Worm (Caenorhabditis elegans) whole organism, L4 larva: ENCODE results near the gene F37C12.14.
A peak's percentile ranks its signal among the peaks of the same experiment; 100 is the strongest.

Experiments
- D1046.2 ChIP-seq: fragments of 200-800 bp; sonication (Bioruptor generic); IDR thresholded peaks from 2 replicates; pipeline ENCODE4 v1.3.6; 2022; ENCODE audit warnings: missing genetic modification characterization, missing compliant biosample characterization
- F26F4.8 ChIP-seq: fragments of 200-800 bp; sonication (Bioruptor generic); conservative IDR thresholded peaks from 2 replicates; pipeline ENCODE4 v1.3.6; 2022; ENCODE audit warnings: missing genetic modification characterization, missing compliant biosample characterization
- F44E2.7 ChIP-seq: fragments of 200-800 bp; sonication (Bioruptor generic); IDR thresholded peaks from 2 replicates; pipeline ENCODE4 v2.1.2; 2022; ENCODE audit warnings: missing genetic modification characterization, missing compliant biosample characterization
- R02D3.7 ChIP-seq: fragments of 150-350 bp; sonication (generic microtip); optimal IDR thresholded peaks from 3 replicates; lab custom pipeline; 2014; ENCODE audit warnings: missing biosample characterization, missing genetic modification characterization
- Y48G9A.11 ChIP-seq: fragments of 200-800 bp; sonication (Bioruptor generic); IDR thresholded peaks from 2 replicates; pipeline ENCODE4 v1.3.6; 2022; ENCODE audit warnings: missing genetic modification reagents, missing genetic modification characterization, missing compliant biosample characterization
- Y75B8A.6 ChIP-seq: fragments of 200-800 bp; sonication (Bioruptor generic); IDR thresholded peaks from 2 replicates; pipeline ENCODE4 v1.3.6; 2022; ENCODE audit warnings: missing genetic modification reagents, missing genetic modification characterization, missing compliant biosample characterization
- ZK337.2 ChIP-seq: fragments of 200-800 bp; sonication (Bioruptor generic); IDR thresholded peaks from 2 replicates; pipeline ENCODE4 v1.3.6; 2022; ENCODE audit warnings: missing genetic modification reagents, missing genetic modification characterization, missing compliant biosample characterization
- aha-1 ChIP-seq: fragments of 150-350 bp; peaks from one replicate; lab custom pipeline; 2014; ENCODE audit warnings: missing biosample characterization, missing genetic modification characterization
- ama-1 ChIP-seq: fragments of 150-350 bp; optimal IDR thresholded peaks from 2 replicates; lab custom pipeline; 2014; ENCODE audit warnings: inconsistent platforms, mixed read lengths
- attf-4 ChIP-seq: sonication (generic microtip); optimal IDR thresholded peaks from 3 replicates; lab custom pipeline; 2017; ENCODE audit warnings: missing biosample characterization, missing genetic modification characterization
- ceh-28 ChIP-seq: fragments of 150-350 bp; optimal IDR thresholded peaks from 2 replicates; lab custom pipeline; 2014; ENCODE audit warnings: missing biosample characterization, missing genetic modification reagents, missing genetic modification characterization
- ceh-82 ChIP-seq: sonication (generic microtip); optimal IDR thresholded peaks from 2 replicates; lab custom pipeline; 2017; ENCODE audit warnings: missing biosample characterization, missing genetic modification characterization
- ces-1 ChIP-seq: fragments of 150-350 bp; sonication (generic microtip); optimal IDR thresholded peaks from 4 replicates; lab custom pipeline; 2014; ENCODE audit warnings: missing biosample characterization, missing genetic modification reagents, missing genetic modification characterization
- daf-12 ChIP-seq: fragments of 150-350 bp; optimal IDR thresholded peaks from 2 replicates; lab custom pipeline; 2014; ENCODE audit warnings: missing biosample characterization, missing genetic modification reagents, missing genetic modification characterization
- daf-16 ChIP-seq, 3 experiments: sonication (generic microtip); optimal IDR thresholded peaks; 2 replicates each; lab custom pipeline; 2016 to 2017; ENCODE audit warnings: missing genetic modification characterization in 3 of 3, missing genetic modification reagents in 3 of 3, mild to moderate bottlenecking in 2 of 3, missing compliant biosample characterization in 2 of 3, missing biosample characterization in 1 of 3, moderate library complexity in 1 of 3
- daf-19 ChIP-seq: fragments of 200-800 bp; sonication (Bioruptor generic); conservative IDR thresholded peaks from 2 replicates; pipeline ENCODE4 v1.3.6; 2022; ENCODE audit warnings: missing genetic modification characterization, missing compliant biosample characterization
- daf-8 ChIP-seq: fragments of 200-800 bp; sonication (Bioruptor generic); IDR thresholded peaks from 2 replicates; pipeline ENCODE4 v1.3.6; 2022; ENCODE audit warnings: missing genetic modification characterization, missing compliant biosample characterization
- dmd-6 ChIP-seq: fragments of 200-800 bp; sonication (Bioruptor generic); IDR thresholded peaks from 2 replicates; pipeline ENCODE4 v1.3.6; 2022; ENCODE audit warnings: missing genetic modification reagents, missing genetic modification characterization, missing compliant biosample characterization
- duxl-1 ChIP-seq: sonication (generic microtip); optimal IDR thresholded peaks from 2 replicates; lab custom pipeline; 2016; ENCODE audit warnings: mild to moderate bottlenecking, missing genetic modification characterization, moderate library complexity, missing compliant biosample characterization; ENCODE audit not compliant: poor library complexity
- dve-1 ChIP-seq: sonication (generic microtip); optimal IDR thresholded peaks from 2 replicates; lab custom pipeline; 2017; ENCODE audit warnings: antibody characterized with exemption, mild to moderate bottlenecking, missing genetic modification characterization, missing compliant biosample characterization; ENCODE audit not compliant: insufficient read depth
- egl-27 ChIP-seq: sonication (generic microtip); optimal IDR thresholded peaks from 3 replicates; lab custom pipeline; 2017; ENCODE audit warnings: missing biosample characterization, missing genetic modification reagents, missing genetic modification characterization
- egl-43 ChIP-seq: fragments of 200-800 bp; sonication (Bioruptor generic); IDR thresholded peaks from 2 replicates; pipeline ENCODE4 v1.3.6; 2022; ENCODE audit warnings: missing genetic modification reagents, missing genetic modification characterization, missing compliant biosample characterization
- fkh-10 ChIP-seq: fragments of 150-350 bp; optimal IDR thresholded peaks from 2 replicates; lab custom pipeline; 2014; ENCODE audit warnings: missing biosample characterization, missing genetic modification reagents, missing genetic modification characterization
- fos-1 ChIP-seq: fragments of 150-350 bp; optimal IDR thresholded peaks from 2 replicates; lab custom pipeline; 2014; ENCODE audit warnings: missing biosample characterization, missing genetic modification characterization
- gei-8 ChIP-seq: fragments of 200-800 bp; sonication (Bioruptor generic); optimal IDR thresholded peaks from 2 replicates; lab custom pipeline; 2018; ENCODE audit warnings: mild to moderate bottlenecking, missing genetic modification characterization, missing compliant biosample characterization
- jun-1 ChIP-seq: fragments of 150-350 bp; optimal IDR thresholded peaks from 2 replicates; lab custom pipeline; 2014; ENCODE audit warnings: missing biosample characterization, missing genetic modification reagents, missing genetic modification characterization
- lin-15B ChIP-seq: fragments of 150-350 bp; sonication (generic microtip); optimal IDR thresholded peaks from 3 replicates; lab custom pipeline; 2014; ENCODE audit warnings: missing biosample characterization, missing genetic modification characterization
- lin-38 ChIP-seq: fragments of 200-800 bp; sonication (Bioruptor generic); IDR thresholded peaks from 2 replicates; pipeline ENCODE4 v1.3.6; 2022; ENCODE audit warnings: missing genetic modification reagents, missing genetic modification characterization, missing compliant biosample characterization
- lin-39 ChIP-seq: fragments of 150-350 bp; optimal IDR thresholded peaks from 2 replicates; lab custom pipeline; 2014; ENCODE audit warnings: missing biosample characterization, missing genetic modification reagents, missing genetic modification characterization
- mdt-29 ChIP-seq: fragments of 200-800 bp; sonication (Bioruptor generic); IDR thresholded peaks from 2 replicates; pipeline ENCODE4 v1.3.6; 2022; ENCODE audit warnings: missing genetic modification reagents, missing genetic modification characterization, missing compliant biosample characterization
- mes-2 ChIP-seq: sonication (generic microtip); optimal IDR thresholded peaks from 2 replicates; lab custom pipeline; 2016; ENCODE audit warnings: missing genotype, mild to moderate bottlenecking, missing genetic modification characterization, missing compliant biosample characterization; ENCODE audit not compliant: poor library complexity, severe bottlenecking
- mxl-3 ChIP-seq: fragments of 200-800 bp; sonication (Bioruptor generic); optimal IDR thresholded peaks from 2 replicates; lab custom pipeline; 2018; ENCODE audit warnings: mild to moderate bottlenecking, missing genetic modification characterization, missing compliant biosample characterization
- nhr-237 ChIP-seq: sonication (generic microtip); optimal IDR thresholded peaks from 2 replicates; lab custom pipeline; 2017; ENCODE audit warnings: missing biosample characterization, missing genetic modification characterization
- nhr-25 ChIP-seq: sonication (generic microtip); optimal IDR thresholded peaks from 2 replicates; lab custom pipeline; 2017; ENCODE audit warnings: missing genetic modification characterization, mild to moderate bottlenecking, missing compliant biosample characterization, antibody characterized with exemption, moderate library complexity, borderline replicate concordance; ENCODE audit not compliant: insufficient read depth
- nhr-28 ChIP-seq: fragments of 150-350 bp; optimal IDR thresholded peaks from 2 replicates; lab custom pipeline; 2014; ENCODE audit warnings: missing biosample characterization, missing genetic modification characterization
- nhr-6 ChIP-seq: fragments of 150-350 bp; optimal IDR thresholded peaks from 2 replicates; lab custom pipeline; 2014; ENCODE audit warnings: missing biosample characterization, missing genetic modification characterization
- nhr-76 ChIP-seq: fragments of 150-350 bp; optimal IDR thresholded peaks from 2 replicates; lab custom pipeline; 2014; ENCODE audit warnings: missing biosample characterization, missing genetic modification characterization
- php-3 ChIP-seq: fragments of 200-800 bp; sonication (Bioruptor generic); IDR thresholded peaks from 2 replicates; pipeline ENCODE4 v1.3.6; 2022; ENCODE audit warnings: missing genetic modification reagents, missing genetic modification characterization, missing compliant biosample characterization
- sdz-12 ChIP-seq: fragments of 200-800 bp; sonication (Bioruptor generic); optimal IDR thresholded peaks from 2 replicates; lab custom pipeline; 2018; ENCODE audit warnings: mild to moderate bottlenecking, missing genetic modification characterization, missing compliant biosample characterization
- snpc-1.2 ChIP-seq: fragments of 200-800 bp; sonication (Bioruptor generic); IDR thresholded peaks from 2 replicates; pipeline ENCODE4 v1.3.6; 2022; ENCODE audit warnings: missing genetic modification reagents, missing genetic modification characterization, missing compliant biosample characterization
- spr-3 ChIP-seq: fragments of 200-800 bp; sonication (Bioruptor generic); optimal IDR thresholded peaks from 2 replicates; lab custom pipeline; 2018; ENCODE audit warnings: mild to moderate bottlenecking, missing genetic modification characterization, missing compliant biosample characterization
- unc-130 ChIP-seq: sonication (generic microtip); optimal IDR thresholded peaks from 2 replicates; lab custom pipeline; 2016; ENCODE audit warnings: missing genetic modification reagents, missing genetic modification characterization, missing compliant biosample characterization
- unc-62 ChIP-seq, 3 experiments: fragments of 150-350 bp in 1 of 3; sonication (generic microtip); optimal IDR thresholded peaks in 2 of 3; peaks in 1 of 3; 1 replicate in 1 of 3; 2 replicates in 2 of 3; lab custom pipeline; 2014 to 2017; ENCODE audit warnings: missing biosample characterization in 3 of 3, missing genetic modification characterization in 3 of 3, missing genetic modification reagents in 3 of 3, missing genotype in 1 of 3
- zfp-3 ChIP-seq: fragments of 200-800 bp; sonication (Bioruptor generic); conservative IDR thresholded peaks from 2 replicates; pipeline ENCODE4 v1.3.6; 2022; ENCODE audit warnings: missing genetic modification reagents, missing genetic modification characterization, missing compliant biosample characterization
- zip-2 ChIP-seq: fragments of 150-350 bp; optimal IDR thresholded peaks from 2 replicates; lab custom pipeline; 2014; ENCODE audit warnings: missing biosample characterization, missing genetic modification characterization
- ztf-11 ChIP-seq: fragments of 150-350 bp; optimal IDR thresholded peaks from 2 replicates; lab custom pipeline; 2014; ENCODE audit warnings: missing biosample characterization, missing genetic modification characterization
- ztf-7 ChIP-seq: fragments of 150-350 bp; optimal IDR thresholded peaks from 2 replicates; lab custom pipeline; 2014; ENCODE audit warnings: missing biosample characterization, missing genetic modification characterization

Gene F37C12.14

DNA sequence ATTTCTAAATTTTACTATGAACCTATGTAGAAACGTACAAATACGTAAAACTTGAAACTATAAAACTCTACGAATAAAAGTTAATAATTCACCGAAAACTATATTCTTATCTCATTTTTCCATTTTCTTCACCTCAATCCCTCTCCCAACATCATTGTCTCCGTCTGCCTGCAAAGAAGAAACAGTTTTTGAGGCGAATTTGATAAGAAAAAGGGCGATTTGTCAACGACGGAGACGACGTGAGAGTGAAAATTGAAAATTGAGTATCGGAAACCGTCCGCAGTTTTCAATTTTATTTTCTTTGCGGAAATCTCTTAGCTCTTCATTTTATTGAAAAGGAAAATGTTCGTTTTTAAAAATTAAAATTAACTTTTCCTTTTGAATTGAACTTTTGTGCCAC, 26.7 kb upstream of the F37C12.14 start (continued):
- TF ChIP-seq ztf-7 (tag; lab: Kevin White, UChicago): no peak
- TF ChIP-seq nhr-25 (tag; lab: Kevin White, UChicago): no peak
- TF ChIP-seq attf-4 (tag; lab: Kevin White, UChicago): no peak
- no peak for TF ChIP-seq daf-8 (GFP tag; lab: Robert Waterston, UW)
- TF ChIP-seq zip-2 (tag; lab: Kevin White, UChicago): no peak
- no peak for TF ChIP-seq fos-1 (tag; lab: Kevin White, UChicago)

DNA sequence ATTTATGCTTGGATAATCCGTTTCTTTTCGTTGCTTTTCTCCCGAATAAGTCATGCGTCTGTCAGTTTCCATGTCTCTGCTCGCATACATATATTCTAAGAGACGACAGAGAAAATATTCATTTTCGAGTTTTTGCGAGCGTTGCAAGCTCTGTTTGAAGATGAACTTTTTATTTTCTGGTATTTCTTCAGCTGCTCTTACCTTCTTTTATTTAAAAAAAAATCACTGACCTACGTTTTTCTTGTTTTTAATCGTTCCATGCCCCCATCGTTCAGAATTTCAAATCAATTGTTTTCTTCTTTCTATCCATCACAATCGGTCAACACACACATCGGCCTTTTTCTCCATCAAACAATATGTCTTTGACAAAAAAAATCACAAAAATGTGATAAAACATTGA, 25.1 kb upstream of the F37C12.14 start:
- TF ChIP-seq F44E2.7 (GFP tag; lab: Robert Waterston, UW) (no peak), unc-62 (GFP tag; optimal IDR thresholded peaks at IDR 0.05 in 1 of 2; lab: Kevin White, UChicago) (peak in 1 of 2 experiments; percentile 76), unc-62 (tag; optimal IDR thresholded peaks at IDR 0.05; lab: Kevin White, UChicago) (no peak), mes-2 (peak; percentile 35), F26F4.8 (GFP tag; lab: Robert Waterston, UW) (no peak), aha-1 (peak; percentile 90), D1046.2 (GFP tag; lab: Robert Waterston, UW) (no peak)

DNA sequence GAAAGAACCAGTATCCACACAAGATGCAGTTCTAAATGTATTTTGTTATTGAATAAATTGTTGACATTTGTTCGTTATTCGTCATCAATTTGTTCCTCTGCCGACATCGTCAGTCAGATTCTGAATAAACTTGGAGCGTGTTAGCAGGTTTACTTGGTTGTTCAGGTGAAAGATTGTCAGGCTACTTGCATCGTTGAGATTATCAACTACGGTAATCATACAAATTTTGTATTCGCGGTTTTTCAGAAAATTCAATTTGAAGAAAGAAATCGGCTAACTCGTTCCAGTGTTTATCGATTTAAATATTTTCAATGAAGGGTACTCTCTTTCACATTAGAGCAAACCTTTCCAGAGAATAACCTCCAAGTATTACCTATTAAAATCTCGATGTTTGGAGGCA, 24.3 kb upstream of the F37C12.14 start, which contains the start of gene R151.2:
TSS of gene R151.2 (plus strand) at position 247 of the 400 bp plus-strand sequence.
- TF ChIP-seq daf-16 (GFP tag; optimal IDR thresholded peaks at IDR 0.05; lab: Kevin White, UChicago) (no peak), daf-16 (tag; optimal IDR thresholded peaks at IDR 0.05; lab: Kevin White, UChicago) (no peak), F44E2.7 (GFP tag; lab: Robert Waterston, UW) (0 out of 2 replicates have a peak, but pooled peaks have one; percentile 9), nhr-25 (tag; lab: Kevin White, UChicago) (no peak), snpc-1.2 (GFP tag; lab: Robert Waterston, UW) (no peak), ZK337.2 (no peak), Y48G9A.11 (GFP tag; lab: Robert Waterston, UW) (peak; percentile 38; the same call in 1 of the 2 replicates), ceh-28 (tag; lab: Kevin White, UChicago) (no peak), ces-1 (no peak), mxl-3 (GFP tag; lab: Kevin White, UChicago) (no peak), dmd-6 (GFP tag; lab: Robert Waterston, UW) (no peak), gei-8 (GFP tag; lab: Kevin White, UChicago) (no peak), unc-130 (GFP tag; lab: Kevin White, UChicago) (no peak), aha-1 (no peak), ztf-11 (tag; lab: Kevin White, UChicago) (no peak), lin-38 (GFP tag; lab: Robert Waterston, UW) (peak; percentile 29), ceh-82 (tag; lab: Kevin White, UChicago) (no peak), egl-43 (no peak), ama-1 (lab: Kevin White, UChicago) (peak; percentile 65), daf-12 (tag; lab: Kevin White, UChicago) (no peak), egl-27 (no peak), R02D3.7 (tag; lab: Kevin White, UChicago) (no peak), php-3 (GFP tag; lab: Robert Waterston, UW) (no peak), spr-3 (GFP tag; lab: Kevin White, UChicago) (no peak), daf-19 (GFP tag; lab: Robert Waterston, UW) (no peak), zfp-3 (GFP tag; lab: Robert Waterston, UW) (no peak), dve-1 (tag; lab: Kevin White, UChicago) (no peak), Y75B8A.6 (GFP tag; lab: Robert Waterston, UW) (no peak), lin-15B (no peak), jun-1 (no peak), mes-2 (peak; percentile 14), duxl-1 (tag; lab: Kevin White, UChicago) (no peak), nhr-6 (tag; lab: Kevin White, UChicago) (no peak), fkh-10 (GFP tag; lab: Kevin White, UChicago) (no peak), nhr-76 (no peak), nhr-237 (tag; lab: Kevin White, UChicago) (no peak), nhr-28 (tag; lab: Kevin White, UChicago) (no peak), attf-4 (tag; lab: Kevin White, UChicago) (no peak), mdt-29 (GFP tag; lab: Robert Waterston, UW) (no peak), lin-39 (no peak), sdz-12 (GFP tag; lab: Kevin White, UChicago) (no peak)
